Worm (Caenorhabditis elegans): Measurements from ENCODE around the gene C17H12.3.
A peak's percentile ranks its signal among the peaks of the same experiment; 100 is the strongest.

The C17H12.3 gene

DNA sequence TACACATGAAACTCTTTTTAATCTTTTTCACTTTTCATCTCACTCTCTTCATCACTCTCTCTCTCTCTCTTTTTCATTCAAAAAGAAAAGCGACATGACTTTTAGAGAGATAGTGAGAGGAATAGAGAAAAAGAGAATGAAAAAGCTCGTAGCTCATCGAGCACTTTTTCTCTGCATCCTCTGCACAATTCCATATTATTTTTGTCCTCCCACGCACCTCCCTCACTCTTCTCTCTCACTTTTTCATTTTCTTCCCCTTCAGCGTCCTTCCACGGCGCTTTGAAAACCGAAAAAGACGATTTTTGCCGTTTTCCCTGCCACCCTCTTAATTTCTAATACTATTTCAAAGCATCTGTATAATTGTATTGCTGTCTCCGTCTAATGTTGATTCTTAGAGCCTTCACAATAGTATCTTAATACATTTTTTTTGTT lies 43.7 kb upstream of the C17H12.3 start (continued):
- TF ChIP-seq ZK546.5 (tag; optimal IDR thresholded peaks at IDR 0.05): peak; percentile 15
- no peak for TF ChIP-seq nhr-23 (tag; optimal IDR thresholded peaks at IDR 0.05)
- peak; percentile 79 for TF ChIP-seq nhr-6 (tag; optimal IDR thresholded peaks at IDR 0.05)
- no peak for TF ChIP-seq mbf-1 (tag; optimal IDR thresholded peaks at IDR 0.05)
- TF ChIP-seq nhr-10 (tag; optimal IDR thresholded peaks at IDR 0.05): peak; percentile 51
- peak; percentile 65 for TF ChIP-seq ceh-82 (tag; optimal IDR thresholded peaks at IDR 0.05)
- TF ChIP-seq peb-1 (tag; optimal IDR thresholded peaks at IDR 0.05): no peak
- TF ChIP-seq nhr-25 (tag; optimal IDR thresholded peaks at IDR 0.05): no peak
- no peak for TF ChIP-seq elt-1 (tag; optimal IDR thresholded peaks at IDR 0.05)
- TF ChIP-seq nhr-21 (tag; optimal IDR thresholded peaks at IDR 0.05): no peak
- no peak for TF ChIP-seq nhr-11 (tag; optimal IDR thresholded peaks at IDR 0.05)
- peak; percentile 94 for TF ChIP-seq unc-55 (GFP tag; optimal IDR thresholded peaks at IDR 0.05)
- TF ChIP-seq nhr-129 (tag; optimal IDR thresholded peaks at IDR 0.05): peak; percentile 77
- TF ChIP-seq sma-9 (GFP tag; optimal IDR thresholded peaks at IDR 0.05): peak; percentile 98
- TF ChIP-seq sma-9 (tag; optimal IDR thresholded peaks at IDR 0.05): no peak
- TF ChIP-seq lin-13 (GFP tag; optimal IDR thresholded peaks at IDR 0.05): peak; percentile 72
- peak; percentile 55 for TF ChIP-seq ztf-4 (tag; optimal IDR thresholded peaks at IDR 0.05)

DNA sequence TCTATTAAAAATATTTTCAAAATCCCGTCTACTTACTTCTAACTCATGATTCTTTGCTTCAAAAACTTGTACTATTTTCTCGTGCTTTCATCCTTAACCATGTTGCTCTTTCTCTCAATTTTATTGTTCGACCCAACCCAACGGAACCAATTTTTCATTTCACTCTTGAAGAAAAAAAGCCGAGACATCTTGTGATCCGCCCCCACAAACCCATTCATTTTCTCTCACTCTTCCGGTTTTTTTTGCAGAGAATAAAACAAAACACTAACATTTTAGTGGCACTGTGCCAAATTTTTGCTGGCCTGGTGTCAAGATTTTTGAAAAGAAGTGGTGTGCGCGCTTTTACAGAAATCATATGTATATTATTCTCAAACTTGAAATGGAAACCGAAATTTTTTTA lies 41.3 kb upstream of the C17H12.3 start:
- TF ChIP-seq nhr-10 (tag; optimal IDR thresholded peaks at IDR 0.05) (no peak), ceh-16 (tag; optimal IDR thresholded peaks at IDR 0.05) (no peak), unc-62 (GFP tag; optimal IDR thresholded peaks at IDR 0.05) (no peak), crh-2 (tag; optimal IDR thresholded peaks at IDR 0.05) (peak; percentile 5), nhr-237 (tag; optimal IDR thresholded peaks at IDR 0.05) (no peak), nhr-11 (tag; optimal IDR thresholded peaks at IDR 0.05) (no peak), aly-2 (tag; optimal IDR thresholded peaks at IDR 0.05) (no peak), lsy-2 (tag; optimal IDR thresholded peaks at IDR 0.05) (peak in 1 of 2 experiments; percentile 38), ztf-4 (tag; optimal IDR thresholded peaks at IDR 0.05) (no peak), sma-3 (GFP tag; optimal IDR thresholded peaks at IDR 0.05) (no peak), unc-55 (GFP tag; optimal IDR thresholded peaks at IDR 0.05) (no peak), ama-1 (optimal IDR thresholded peaks at IDR 0.05) (no peak), nhr-23 (tag; optimal IDR thresholded peaks at IDR 0.05) (no peak), nhr-129 (tag; optimal IDR thresholded peaks at IDR 0.05) (no peak), sma-9 (GFP tag; optimal IDR thresholded peaks at IDR 0.05) (no peak), sma-9 (tag; optimal IDR thresholded peaks at IDR 0.05) (no peak), lin-13 (GFP tag; optimal IDR thresholded peaks at IDR 0.05) (no peak), mdl-1 (tag; optimal IDR thresholded peaks at IDR 0.05) (no peak), sem-4 (tag; optimal IDR thresholded peaks at IDR 0.05) (peak; percentile 57), unc-39 (tag; optimal IDR thresholded peaks at IDR 0.05) (no peak), C34F6.9 (tag; optimal IDR thresholded peaks at IDR 0.05) (no peak), gmeb-1 (tag; optimal IDR thresholded peaks at IDR 0.05) (no peak), mbf-1 (tag; optimal IDR thresholded peaks at IDR 0.05) (no peak)

DNA sequence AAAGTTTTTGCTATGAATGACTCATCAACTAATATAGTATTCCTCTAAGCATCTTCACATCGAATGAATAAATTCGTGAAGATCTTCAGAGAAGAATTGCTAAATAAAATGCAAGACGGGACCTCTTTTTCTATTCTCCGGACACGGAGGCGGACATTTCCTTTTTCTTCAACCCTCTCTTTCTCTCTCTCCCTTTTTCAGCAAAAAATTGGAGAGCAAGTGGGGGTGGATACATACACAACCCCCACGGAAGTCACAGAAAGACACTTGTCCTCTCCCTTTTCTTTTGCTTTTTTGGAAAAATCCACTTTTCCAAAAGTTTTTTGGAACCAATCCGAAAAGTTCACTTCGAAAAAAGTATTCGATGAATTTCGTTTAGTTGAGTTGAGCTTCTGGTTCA lies 39.3 kb upstream of the C17H12.3 start:
- TF ChIP-seq dmd-4 (tag; optimal IDR thresholded peaks at IDR 0.05) (no peak), ztf-1 (GFP tag; conservative IDR thresholded peaks at IDR 0.05) (no peak), lsy-2 (tag; optimal IDR thresholded peaks at IDR 0.05) (peak in 1 of 2 experiments; percentile 4), nhr-23 (tag; optimal IDR thresholded peaks at IDR 0.05) (no peak), C34F6.9 (tag; optimal IDR thresholded peaks at IDR 0.05) (peak; percentile 34), sma-9 (GFP tag; optimal IDR thresholded peaks at IDR 0.05) (peak; percentile 42), sma-9 (tag; optimal IDR thresholded peaks at IDR 0.05) (no peak), unc-55 (GFP tag; optimal IDR thresholded peaks at IDR 0.05) (peak; percentile 21), nhr-25 (tag; optimal IDR thresholded peaks at IDR 0.05) (no peak), F13H6.1 (tag; optimal IDR thresholded peaks at IDR 0.05) (no peak), fos-1 (tag; optimal IDR thresholded peaks at IDR 0.05) (no peak), lin-39 (tag; optimal IDR thresholded peaks at IDR 0.05) (no peak), ZK546.5 (tag; optimal IDR thresholded peaks at IDR 0.05) (no peak), nhr-12 (tag; optimal IDR thresholded peaks at IDR 0.05) (no peak)

DNA sequence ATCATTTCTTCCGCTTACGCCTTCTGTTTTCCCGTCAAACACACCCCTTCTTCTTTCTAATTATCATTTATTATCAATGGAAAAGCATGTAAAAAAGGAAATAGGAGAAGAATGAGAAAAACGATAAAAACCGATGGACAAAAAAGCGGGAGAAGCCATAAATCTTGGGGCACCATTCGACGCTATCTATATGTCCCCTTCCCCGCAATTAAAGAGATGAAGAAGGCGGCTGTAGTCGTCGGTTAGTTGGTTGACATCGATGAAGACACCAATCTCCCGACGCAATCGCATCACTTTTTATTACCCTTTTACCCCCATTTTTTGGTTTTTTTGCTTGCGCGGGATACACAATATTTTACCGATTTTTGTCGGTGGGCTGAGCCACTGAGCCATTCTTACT lies 38.2 kb upstream of the C17H12.3 start:
- TF ChIP-seq mab-5 (tag; optimal IDR thresholded peaks at IDR 0.05) (peak; percentile 84), nhr-237 (tag; optimal IDR thresholded peaks at IDR 0.05) (no peak), alr-1 (tag; optimal IDR thresholded peaks at IDR 0.05) (no peak), mdl-1 (tag; optimal IDR thresholded peaks at IDR 0.05) (no peak), nhr-10 (tag; optimal IDR thresholded peaks at IDR 0.05) (no peak), crh-2 (tag; optimal IDR thresholded peaks at IDR 0.05) (no peak), sem-4 (tag; optimal IDR thresholded peaks at IDR 0.05) (peak; percentile 25), dmd-4 (tag; optimal IDR thresholded peaks at IDR 0.05) (no peak), ztf-1 (GFP tag; conservative IDR thresholded peaks at IDR 0.05) (no peak), mbf-1 (tag; optimal IDR thresholded peaks at IDR 0.05) (no peak)

All from whole organism, L2 larva.